Worm (Caenorhabditis elegans) whole organism, L4 larva: ENCODE results near the gene dct-17.

ENCODE experiments used
- Y105C5A.15 ChIP-seq: fragments of 200-800 bp; sonication (Bioruptor generic); IDR thresholded peaks from 2 replicates; pipeline ENCODE4 v1.3.6; 2022; ENCODE audit warnings: missing genetic modification characterization, missing compliant biosample characterization
- ceh-32 ChIP-seq: sonication (generic microtip); optimal IDR thresholded peaks from 2 replicates; lab custom pipeline; 2016; ENCODE audit warnings: mild to moderate bottlenecking, missing genetic modification characterization, missing compliant biosample characterization; ENCODE audit not compliant: poor library complexity
- ceh-44 ChIP-seq: fragments of 200-800 bp; sonication (Bioruptor generic); IDR thresholded peaks from 2 replicates; pipeline ENCODE4 v1.3.6; 2022; ENCODE audit warnings: missing genetic modification reagents, missing genetic modification characterization, missing compliant biosample characterization
- ceh-82 ChIP-seq: sonication (generic microtip); optimal IDR thresholded peaks from 2 replicates; lab custom pipeline; 2017; ENCODE audit warnings: missing biosample characterization, missing genetic modification characterization
- dmd-8 ChIP-seq: fragments of 200-800 bp; sonication (Bioruptor generic); IDR thresholded peaks from 2 replicates; pipeline ENCODE4 v1.3.6; 2022; ENCODE audit warnings: missing genetic modification characterization, missing compliant biosample characterization
- duxl-1 ChIP-seq: sonication (generic microtip); optimal IDR thresholded peaks from 2 replicates; lab custom pipeline; 2016; ENCODE audit warnings: mild to moderate bottlenecking, missing genetic modification characterization, moderate library complexity, missing compliant biosample characterization; ENCODE audit not compliant: poor library complexity
- egl-43 ChIP-seq: fragments of 200-800 bp; sonication (Bioruptor generic); IDR thresholded peaks from 2 replicates; pipeline ENCODE4 v1.3.6; 2022; ENCODE audit warnings: missing genetic modification reagents, missing genetic modification characterization, missing compliant biosample characterization
- fos-1 ChIP-seq: fragments of 150-350 bp; optimal IDR thresholded peaks from 2 replicates; lab custom pipeline; 2014; ENCODE audit warnings: missing biosample characterization, missing genetic modification characterization
- hlh-11 ChIP-seq: fragments of 200-800 bp; sonication (Bioruptor generic); optimal IDR thresholded peaks from 2 replicates; lab custom pipeline; 2018; ENCODE audit warnings: mild to moderate bottlenecking, missing genetic modification characterization, missing compliant biosample characterization
- lin-13 ChIP-seq: fragments of 150-350 bp; optimal IDR thresholded peaks from 2 replicates; lab custom pipeline; 2014; ENCODE audit warnings: missing biosample characterization, missing genetic modification reagents, missing genetic modification characterization
- lin-15B ChIP-seq: fragments of 150-350 bp; sonication (generic microtip); optimal IDR thresholded peaks from 3 replicates; lab custom pipeline; 2014; ENCODE audit warnings: missing biosample characterization, missing genetic modification characterization
- lin-29 ChIP-seq: fragments of 200-800 bp; sonication (Bioruptor generic); IDR thresholded peaks from 2 replicates; pipeline ENCODE4 v1.3.6; 2022; ENCODE audit warnings: missing genetic modification reagents, missing genetic modification characterization, missing compliant biosample characterization
- mes-2 ChIP-seq: sonication (generic microtip); optimal IDR thresholded peaks from 2 replicates; lab custom pipeline; 2016; ENCODE audit warnings: missing genotype, mild to moderate bottlenecking, missing genetic modification characterization, missing compliant biosample characterization; ENCODE audit not compliant: poor library complexity, severe bottlenecking
- mxl-3 ChIP-seq: fragments of 200-800 bp; sonication (Bioruptor generic); optimal IDR thresholded peaks from 2 replicates; lab custom pipeline; 2018; ENCODE audit warnings: mild to moderate bottlenecking, missing genetic modification characterization, missing compliant biosample characterization
- nhr-111 ChIP-seq: fragments of 200-800 bp; sonication (Bioruptor generic); optimal IDR thresholded peaks from 2 replicates; lab custom pipeline; 2018; ENCODE audit warnings: mild to moderate bottlenecking, missing genetic modification characterization, missing compliant biosample characterization
- nhr-25 ChIP-seq: sonication (generic microtip); optimal IDR thresholded peaks from 2 replicates; lab custom pipeline; 2017; ENCODE audit warnings: missing genetic modification characterization, mild to moderate bottlenecking, missing compliant biosample characterization, antibody characterized with exemption, moderate library complexity, borderline replicate concordance; ENCODE audit not compliant: insufficient read depth
- pha-4 ChIP-seq, 2 experiments: fragments of 150-350 bp in 1 of 2; fragments of 200-800 bp in 1 of 2; sonication (Bioruptor generic) in 1 of 2; IDR thresholded peaks in 1 of 2; optimal IDR thresholded peaks in 1 of 2; 2 replicates each; pipeline versions ENCODE4 v1.3.6 to Lab custom; 2014 to 2022; ENCODE audit warnings: missing genetic modification characterization in 2 of 2, missing genetic modification reagents in 2 of 2, missing biosample characterization in 1 of 2, missing compliant biosample characterization in 1 of 2
- pqm-1 ChIP-seq: sonication (generic microtip); optimal IDR thresholded peaks from 2 replicates; lab custom pipeline; 2017; ENCODE audit warnings: missing biosample characterization, missing genetic modification characterization
- rbr-2 ChIP-seq: sonication (generic microtip); optimal IDR thresholded peaks from 2 replicates; lab custom pipeline; 2016; ENCODE audit warnings: missing genotype, missing genetic modification characterization, missing compliant biosample characterization
- set-16 ChIP-seq: fragments of 200-800 bp; sonication (Bioruptor generic); IDR thresholded peaks from 2 replicates; pipeline ENCODE4 v1.3.6; 2022; ENCODE audit warnings: missing genetic modification reagents, missing genetic modification characterization, missing compliant biosample characterization
- snpc-1.2 ChIP-seq: fragments of 200-800 bp; sonication (Bioruptor generic); IDR thresholded peaks from 2 replicates; pipeline ENCODE4 v1.3.6; 2022; ENCODE audit warnings: missing genetic modification reagents, missing genetic modification characterization, missing compliant biosample characterization
- snpc-4 ChIP-seq: fragments of 150-350 bp; optimal IDR thresholded peaks from 2 replicates; lab custom pipeline; 2014; ENCODE audit warnings: missing biosample characterization, missing genetic modification characterization
- spr-3 ChIP-seq: fragments of 200-800 bp; sonication (Bioruptor generic); optimal IDR thresholded peaks from 2 replicates; lab custom pipeline; 2018; ENCODE audit warnings: mild to moderate bottlenecking, missing genetic modification characterization, missing compliant biosample characterization
- tag-97 ChIP-seq: fragments of 200-800 bp; sonication (Bioruptor generic); IDR thresholded peaks from 2 replicates; pipeline ENCODE4 v1.3.6; 2022; ENCODE audit warnings: missing genetic modification characterization, missing compliant biosample characterization
- unc-130 ChIP-seq: sonication (generic microtip); optimal IDR thresholded peaks from 2 replicates; lab custom pipeline; 2016; ENCODE audit warnings: missing genetic modification reagents, missing genetic modification characterization, missing compliant biosample characterization
- unc-62 ChIP-seq, 3 experiments: fragments of 150-350 bp in 1 of 3; sonication (generic microtip); optimal IDR thresholded peaks in 2 of 3; peaks in 1 of 3; 1 replicate in 1 of 3; 2 replicates in 2 of 3; lab custom pipeline; 2014 to 2017; ENCODE audit warnings: missing biosample characterization in 3 of 3, missing genetic modification characterization in 3 of 3, missing genetic modification reagents in 3 of 3, missing genotype in 1 of 3
- ztf-11 ChIP-seq: fragments of 150-350 bp; optimal IDR thresholded peaks from 2 replicates; lab custom pipeline; 2014; ENCODE audit warnings: missing biosample characterization, missing genetic modification characterization

The dct-17 gene

ce11 chrV:13715223-13715686 lies 15.3 kb downstream of the dct-17 start, which contains the start of gene zipt-9 (continued):
- peak; percentile 96 for TF ChIP-seq mes-2 (tag; lab: Kevin White, UChicago)
- TF ChIP-seq ztf-11 (tag; lab: Kevin White, UChicago): no peak
- 0 out of 2 replicates have a peak, but pooled peaks have one; percentile 51 for TF ChIP-seq ceh-44
- TF ChIP-seq rbr-2 (tag; lab: Kevin White, UChicago): peak; percentile 66
- no peak for TF ChIP-seq ceh-32 (tag; lab: Kevin White, UChicago)

ce11 chrV:13711060-13711459 lies 19.5 kb downstream of the dct-17 start, which contains the start of gene srx-96:
Gene srx-96 (plus strand): TSS chrV:13711360.
- TF ChIP-seq hlh-11 (tag; lab: Kevin White, UChicago): no peak

ce11 chrV:13707295-13707694 lies 23.3 kb downstream of the dct-17 start, which contains the start of gene hlh-34:
Gene hlh-34 (minus strand): TSS chrV:13707395.
- TF ChIP-seq mxl-3 (GFP tag; lab: Kevin White, UChicago) (no peak), nhr-111 (no peak), ztf-11 (tag; lab: Kevin White, UChicago) (no peak), dmd-8 (GFP tag; lab: Robert Waterston, UW) (no peak), tag-97 (GFP tag; lab: Robert Waterston, UW) (no peak), snpc-4 (tag; lab: Kevin White, UChicago) (no peak), duxl-1 (no peak), pha-4 (GFP tag; IDR thresholded peaks at IDR 0.05; lab: Robert Waterston, UW) (no peak), pha-4 (tag; optimal IDR thresholded peaks at IDR 0.05; lab: Kevin White, UChicago) (no peak), mes-2 (tag; lab: Kevin White, UChicago) (no peak), lin-15B (tag; lab: Kevin White, UChicago) (no peak), lin-29 (GFP tag; lab: Robert Waterston, UW) (no peak)

DNA sequence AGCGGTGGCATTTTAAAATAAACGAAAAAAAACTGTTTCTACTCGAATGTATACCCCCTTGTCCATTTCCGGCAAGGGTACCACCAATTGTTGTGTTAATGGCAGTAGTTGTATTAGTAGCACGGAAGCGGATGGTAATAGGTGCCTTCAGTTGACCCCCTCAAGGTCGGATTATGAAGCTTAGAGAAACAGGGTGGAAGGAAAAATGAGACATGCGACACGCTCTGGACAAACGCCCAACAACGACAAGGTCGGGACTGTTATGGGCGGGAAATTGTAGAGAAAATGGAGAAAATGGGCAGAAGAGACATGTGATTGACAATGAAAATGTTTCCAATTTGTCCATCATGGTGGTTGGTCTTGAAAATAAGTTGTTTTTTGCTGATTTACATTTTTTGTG lies 26.6 kb downstream of the dct-17 start, which contains the start of gene T01D3.3:
TSS of gene T01D3.3 (plus strand) at position 312 of the 400 bp plus-strand sequence.
- TF ChIP-seq pqm-1 (tag; lab: Kevin White, UChicago) (no peak), nhr-25 (tag; lab: Kevin White, UChicago) (peak; percentile 63), unc-130 (GFP tag; lab: Kevin White, UChicago) (no peak), fos-1 (tag; lab: Kevin White, UChicago) (no peak)

ce11 chrV:13694103-13694502 lies 36.5 kb downstream of the dct-17 start:
- TF ChIP-seq snpc-1.2 (no peak), ceh-82 (tag; lab: Kevin White, UChicago) (no peak), lin-13 (GFP tag; lab: Kevin White, UChicago) (no peak)

ce11 chrV:13690276-13690675 lies 40.3 kb downstream of the dct-17 start:
- TF ChIP-seq spr-3 (GFP tag; lab: Kevin White, UChicago): no peak
- no peak for TF ChIP-seq set-16
- no peak for TF ChIP-seq lin-13 (GFP tag; lab: Kevin White, UChicago)
- TF ChIP-seq egl-43 (GFP tag; lab: Robert Waterston, UW): no peak
- TF ChIP-seq unc-62 (GFP tag; optimal IDR thresholded peaks at IDR 0.05 in 1 of 2; lab: Kevin White, UChicago): peak in 1 of 2 experiments; percentile 96
- TF ChIP-seq unc-62 (tag; optimal IDR thresholded peaks at IDR 0.05; lab: Kevin White, UChicago): no peak
- TF ChIP-seq Y105C5A.15 (GFP tag; lab: Robert Waterston, UW): no peak
